Worm (Caenorhabditis elegans): ENCODE results near the gene zfp-2.

Gene zfp-2

ce11 chrII:9586734-9587209 is 29.3 kb downstream of the zfp-2 start, which contains the start of gene ugt-58 (continued):
- no peak for TF ChIP-seq C04F5.9 (tag; optimal IDR thresholded peaks at IDR 0.05)
- peak; percentile 27 for TF ChIP-seq snu-23 (GFP tag; optimal IDR thresholded peaks at IDR 0.05)
- TF ChIP-seq lin-35 (GFP tag; optimal IDR thresholded peaks at IDR 0.05), result peak in 1 of 2 experiments; percentile 39
- no peak for TF ChIP-seq nhr-76 (tag; optimal IDR thresholded peaks at IDR 0.05)
- no peak for TF ChIP-seq ces-1 (GFP tag; optimal IDR thresholded peaks at IDR 0.05)
- TF ChIP-seq nhr-28 (tag; optimal IDR thresholded peaks at IDR 0.05), result peak; percentile 36
- TF ChIP-seq nhr-71 (tag; optimal IDR thresholded peaks at IDR 0.05), result peak; percentile 42
- no peak for TF ChIP-seq lin-13 (GFP tag; optimal IDR thresholded peaks at IDR 0.05)

ce11 chrII:9589667-9590066 is 32.2 kb downstream of the zfp-2 start, which contains the start of gene eral-1:
eral-1 (minus strand) TSS chrII:9589767.
- TF ChIP-seq rnt-1 (tag; optimal IDR thresholded peaks at IDR 0.05) (no peak), nhr-12 (tag; optimal IDR thresholded peaks at IDR 0.05) (no peak), unc-86 (tag; optimal IDR thresholded peaks at IDR 0.05) (no peak), dsc-1 (tag; optimal IDR thresholded peaks at IDR 0.05) (no peak), ceh-90 (tag; optimal IDR thresholded peaks at IDR 0.05) (no peak), mdl-1 (tag; optimal IDR thresholded peaks at IDR 0.05) (no peak), fos-1 (tag; optimal IDR thresholded peaks at IDR 0.05) (no peak), lin-15B (tag; optimal IDR thresholded peaks at IDR 0.05) (no peak), C16A3.4 (tag; optimal IDR thresholded peaks at IDR 0.05) (no peak), ceh-63 (GFP tag; optimal IDR thresholded peaks at IDR 0.05) (no peak), hpl-2 (GFP tag; optimal IDR thresholded peaks at IDR 0.05) (no peak), F16B12.6 (tag; optimal IDR thresholded peaks at IDR 0.05) (no peak), lin-14 (GFP tag; optimal IDR thresholded peaks at IDR 0.05) (no peak), lir-3 (tag; optimal IDR thresholded peaks at IDR 0.05; ENCODE audit: poor library complexity) (no peak), nhr-28 (tag; optimal IDR thresholded peaks at IDR 0.05) (no peak), pag-3 (tag; optimal IDR thresholded peaks at IDR 0.05; ENCODE audit: borderline replicate concordance, insufficient read depth) (no peak), swsn-7 (tag; optimal IDR thresholded peaks at IDR 0.05) (no peak), mep-1 (tag; optimal IDR thresholded peaks at IDR 0.05) (no peak)

ce11 chrII:9591071-9591470 is 33.6 kb downstream of the zfp-2 start, which contains the start of the genes E02H1.1 and tag-124:
E02H1.1 (minus strand) TSS chrII:9591164.
tag-124 (plus strand) TSS chrII:9591292.
- TF ChIP-seq nhr-77 (tag; optimal IDR thresholded peaks at IDR 0.05) (no peak), tlp-1 (tag; optimal IDR thresholded peaks at IDR 0.05) (no peak), ztf-11 (tag; optimal IDR thresholded peaks at IDR 0.05) (peak in 1 of 2 experiments; percentile 97), F16B12.6 (tag; optimal IDR thresholded peaks at IDR 0.05) (peak; percentile 33), lin-39 (tag; optimal IDR thresholded peaks at IDR 0.05) (peak; percentile 62), C16A3.4 (tag; optimal IDR thresholded peaks at IDR 0.05) (peak; percentile 23), lir-3 (tag; optimal IDR thresholded peaks at IDR 0.05; ENCODE audit: poor library complexity) (peak; percentile 98), aly-2 (tag; optimal IDR thresholded peaks at IDR 0.05) (peak; percentile 57), sox-4 (tag; optimal IDR thresholded peaks at IDR 0.05) (peak; percentile 95), swsn-7 (tag; optimal IDR thresholded peaks at IDR 0.05) (peak; percentile 91), pqm-1 (tag; optimal IDR thresholded peaks at IDR 0.05) (no peak), fkh-4 (tag; optimal IDR thresholded peaks at IDR 0.05; ENCODE audit: borderline replicate concordance) (peak; percentile 96), hlh-4 (tag; optimal IDR thresholded peaks at IDR 0.05) (peak; percentile 66), nhr-12 (tag; optimal IDR thresholded peaks at IDR 0.05) (no peak), ets-5 (GFP tag; IDR thresholded peaks at IDR 0.05) (no peak), efl-1 (optimal IDR thresholded peaks at IDR 0.05) (peak; percentile 75 to 81), efl-1 (GFP tag; optimal IDR thresholded peaks at IDR 0.05 in 1 of 2) (peak; percentile 75 to 97), dpl-1 (GFP tag; optimal IDR thresholded peaks at IDR 0.05) (peak; percentile 65 to 77 (median 73)), ama-1 (optimal IDR thresholded peaks at IDR 0.05) (no peak), tbx-2 (tag; optimal IDR thresholded peaks at IDR 0.05) (peak; percentile 93), mef-2 (tag; optimal IDR thresholded peaks at IDR 0.05) (no peak), mdl-1 (tag; optimal IDR thresholded peaks at IDR 0.05) (peak in 1 of 2 experiments; percentile 65), vab-15 (tag; optimal IDR thresholded peaks at IDR 0.05) (peak; percentile 65), fos-1 (tag; optimal IDR thresholded peaks at IDR 0.05) (peak; percentile 61), pag-3 (tag; optimal IDR thresholded peaks at IDR 0.05; ENCODE audit: borderline replicate concordance, insufficient read depth) (no peak), grh-1 (GFP tag; IDR thresholded peaks at IDR 0.05) (peak; percentile 76), xbp-1 (tag; optimal IDR thresholded peaks at IDR 0.05) (peak; percentile 92), rnt-1 (tag; optimal IDR thresholded peaks at IDR 0.05) (peak; percentile 99), hpl-2 (GFP tag; optimal IDR thresholded peaks at IDR 0.05) (no peak), C34B4.2 (tag; optimal IDR thresholded peaks at IDR 0.05) (peak; percentile 37), irx-1 (tag; optimal IDR thresholded peaks at IDR 0.05) (peak; percentile 97), nhr-76 (tag; optimal IDR thresholded peaks at IDR 0.05) (no peak), egl-27 (tag; optimal IDR thresholded peaks at IDR 0.05) (no peak), unc-86 (tag; optimal IDR thresholded peaks at IDR 0.05) (peak; percentile 81), alr-1 (tag; optimal IDR thresholded peaks at IDR 0.05; ENCODE audit: borderline replicate concordance) (no peak)

Measured in whole organism, L1 larva.